Fruit fly (Drosophila melanogaster): ENCODE measurements around the gene CG6650.

dm6 chr3L:13982516-13982915 is 48.7 kb upstream of the CG6650 start:
- TF ChIP-seq jim (GFP tag; optimal IDR thresholded peaks at IDR 0.05), result no peak
- TF ChIP-seq Hr78 (GFP tag; optimal IDR thresholded peaks at IDR 0.05), result no peak
- no peak for TF ChIP-seq Rel (GFP tag; optimal IDR thresholded peaks at IDR 0.05)
- TF ChIP-seq Rel (tag; optimal IDR thresholded peaks at IDR 0.05), result no peak
- no peak for TF ChIP-seq GATAd (GFP tag; optimal IDR thresholded peaks at IDR 0.05)
- no peak for TF ChIP-seq OdsH (GFP tag; optimal IDR thresholded peaks at IDR 0.05)
- no peak for TF ChIP-seq CrebA (GFP tag; optimal IDR thresholded peaks at IDR 0.05; ENCODE audit: borderline replicate concordance)
- TF ChIP-seq dsf (GFP tag; optimal IDR thresholded peaks at IDR 0.05; ENCODE audit: borderline replicate concordance), result no peak
- TF ChIP-seq pan (optimal IDR thresholded peaks at IDR 0.05), result no peak
- no peak for TF ChIP-seq HLH106 (tag; optimal IDR thresholded peaks at IDR 0.05)
- TF ChIP-seq Vsx2 (GFP tag; optimal IDR thresholded peaks at IDR 0.05; ENCODE audit: partially characterized antibody), result no peak
- no peak for TF ChIP-seq woc (GFP tag; optimal IDR thresholded peaks at IDR 0.05)
- TF ChIP-seq Myc (optimal IDR thresholded peaks at IDR 0.05), result no peak
- TF ChIP-seq psq (GFP tag; optimal IDR thresholded peaks at IDR 0.05), result no peak
- TF ChIP-seq lola (GFP tag; optimal IDR thresholded peaks at IDR 0.05), result no peak

Measured in whole organism, wandering third instar larva.